Fruit fly (Drosophila melanogaster) whole organism, wandering third instar larva: ENCODE data around the gene Ir7b.
A peak's percentile ranks its signal among the peaks of the same experiment; 100 is the strongest.

Experiments
- Abd-B ChIP-seq: fragments of >200 bp; optimal IDR thresholded peaks from 2 replicates; lab custom pipeline; 2017; ENCODE audit warnings: missing biosample characterization, missing genetic modification characterization
- CG32264 ChIP-seq: fragments of 200-800 bp; sonication (Bioruptor generic); optimal IDR thresholded peaks from 2 replicates; lab custom pipeline; 2016; ENCODE audit warnings: missing biosample characterization, missing genetic modification characterization
- CG9705 ChIP-seq: fragments of 200-800 bp; sonication (Bioruptor generic); optimal IDR thresholded peaks from 2 replicates; lab custom pipeline; 2018; ENCODE audit warnings: missing biosample characterization, mild to moderate bottlenecking, missing genetic modification characterization
- Dfd ChIP-seq: fragments of >200 bp; optimal IDR thresholded peaks from 2 replicates; lab custom pipeline; 2017; ENCODE audit warnings: missing biosample characterization, missing genetic modification characterization
- Dif ChIP-seq: fragments of 200-275, 200-300 bp; sonication (Bioruptor generic); optimal IDR thresholded peaks from 2 replicates; lab custom pipeline; 2018; ENCODE audit warnings: missing biosample characterization, missing genetic modification characterization; ENCODE audit not compliant: partially characterized antibody
- GATAd ChIP-seq: sonication (Bioruptor generic); optimal IDR thresholded peaks from 2 replicates; lab custom pipeline; 2016; ENCODE audit warnings: missing biosample characterization, missing genetic modification characterization
- Hnf4 ChIP-seq: fragments of 200-800 bp; sonication (Bioruptor generic); optimal IDR thresholded peaks from 2 replicates; lab custom pipeline; 2016; ENCODE audit warnings: missing biosample characterization, mild to moderate bottlenecking, missing genetic modification characterization
- Hr78 ChIP-seq: fragments of >200 bp; optimal IDR thresholded peaks from 2 replicates; lab custom pipeline; 2017; ENCODE audit warnings: missing biosample characterization, missing genetic modification characterization
- Hr83 ChIP-seq: fragments of 200-300 bp; sonication (Bioruptor generic); optimal IDR thresholded peaks from 2 replicates; lab custom pipeline; 2016; ENCODE audit warnings: missing biosample characterization, mild to moderate bottlenecking, missing genetic modification characterization, moderate library complexity; ENCODE audit not compliant: poor library complexity, severe bottlenecking
- Jra ChIP-seq: sonication (Bioruptor generic); optimal IDR thresholded peaks from 2 replicates; lab custom pipeline; 2016; ENCODE audit warnings: missing biosample characterization, missing genetic modification characterization
- Mio ChIP-seq: sonication (Bioruptor generic); optimal IDR thresholded peaks from 2 replicates; lab custom pipeline; 2016; ENCODE audit warnings: missing biosample characterization, missing genetic modification characterization
- Myc ChIP-seq: fragments of >200 bp; optimal IDR thresholded peaks from 2 replicates; lab custom pipeline; 2017
- N ChIP-seq: fragments of >200 bp; optimal IDR thresholded peaks from 2 replicates; lab custom pipeline; 2018; ENCODE audit warnings: missing biosample characterization, missing external identifiers, missing genetic modification characterization
- OdsH ChIP-seq: fragments of 200-800 bp; sonication (Bioruptor generic); optimal IDR thresholded peaks from 2 replicates; lab custom pipeline; 2016; ENCODE audit warnings: missing biosample characterization, mild to moderate bottlenecking, missing genetic modification characterization
- Rel ChIP-seq, 2 experiments: fragments of 200-800 bp; sonication (Bioruptor generic) in 1 of 2; optimal IDR thresholded peaks; 2 replicates in 1 of 2; 3 replicates in 1 of 2; lab custom pipeline; 2016 to 2019; ENCODE audit warnings: mild to moderate bottlenecking in 2 of 2, missing biosample characterization in 2 of 2, missing genetic modification characterization in 2 of 2, moderate library complexity in 1 of 2
- Sp1 ChIP-seq: fragments of 200-800 bp; sonication (Bioruptor generic); optimal IDR thresholded peaks from 3 replicates; lab custom pipeline; 2019; ENCODE audit warnings: missing biosample characterization, mild to moderate bottlenecking, missing genetic modification characterization, moderate library complexity
- Vsx2 ChIP-seq: fragments of 200-300, 225-300 bp; sonication (Bioruptor generic); optimal IDR thresholded peaks from 2 replicates; lab custom pipeline; 2018; ENCODE audit warnings: missing biosample characterization, missing genetic modification characterization; ENCODE audit not compliant: partially characterized antibody
- br ChIP-seq: fragments of 200-800 bp; sonication (Bioruptor generic); optimal IDR thresholded peaks from 2 replicates; lab custom pipeline; 2016; ENCODE audit warnings: missing biosample characterization, missing genetic modification characterization
- brk ChIP-seq: fragments of 200-800 bp; sonication (Bioruptor generic); optimal IDR thresholded peaks from 2 replicates; lab custom pipeline; 2016; ENCODE audit warnings: missing biosample characterization, mild to moderate bottlenecking, missing genetic modification characterization
- dl ChIP-seq, 2 experiments: fragments of 175-275, 200-275 bp in 1 of 2; fragments of 200-275 bp in 1 of 2; sonication (Bioruptor generic); optimal IDR thresholded peaks; lab custom pipeline; 2018; ENCODE audit warnings: mild to moderate bottlenecking in 2 of 2, missing biosample characterization in 2 of 2, missing genetic modification characterization in 2 of 2, moderate library complexity in 2 of 2; ENCODE audit not compliant: partially characterized antibody in 2 of 2, insufficient read depth in 1 of 2
- dmrt93B ChIP-seq: fragments of 200-800 bp; sonication (Bioruptor generic); optimal IDR thresholded peaks from 2 replicates; lab custom pipeline; 2018; ENCODE audit warnings: missing biosample characterization, mild to moderate bottlenecking, missing genetic modification characterization
- dsf ChIP-seq: sonication (Bioruptor generic); optimal IDR thresholded peaks from 2 replicates; lab custom pipeline; 2016; ENCODE audit warnings: missing biosample characterization, missing genetic modification characterization, borderline replicate concordance
- ey ChIP-seq: fragments of 200-800 bp; sonication (Bioruptor generic); optimal IDR thresholded peaks from 2 replicates; lab custom pipeline; 2016; ENCODE audit warnings: missing biosample characterization, missing genetic modification characterization
- foxo ChIP-seq, 2 experiments: fragments of 200-800 bp; sonication (Bioruptor generic); optimal IDR thresholded peaks; 2 replicates in 1 of 2; 3 replicates in 1 of 2; lab custom pipeline; 2016 to 2017; ENCODE audit warnings: missing biosample characterization in 2 of 2, missing genetic modification characterization in 2 of 2
- fru ChIP-seq: fragments of 200-800 bp; sonication (Bioruptor generic); optimal IDR thresholded peaks from 3 replicates; lab custom pipeline; 2016; ENCODE audit warnings: missing biosample characterization, mild to moderate bottlenecking, missing genetic modification characterization
- h ChIP-seq: fragments of 200-800 bp; sonication (Bioruptor generic); optimal IDR thresholded peaks from 3 replicates; lab custom pipeline; 2016; ENCODE audit warnings: missing biosample characterization, mild to moderate bottlenecking, missing genetic modification characterization
- jim ChIP-seq: fragments of 175-275, 200-325 bp; sonication (Bioruptor generic); optimal IDR thresholded peaks from 2 replicates; lab custom pipeline; 2016; ENCODE audit warnings: missing biosample characterization, mild to moderate bottlenecking, missing genetic modification characterization
- lola ChIP-seq: fragments of >200 bp; optimal IDR thresholded peaks from 2 replicates; lab custom pipeline; 2017; ENCODE audit warnings: missing biosample characterization, missing genetic modification characterization
- pan ChIP-seq: fragments of >200 bp; optimal IDR thresholded peaks from 2 replicates; lab custom pipeline; 2017
- psq ChIP-seq: fragments of 200-800 bp; sonication (Bioruptor generic); optimal IDR thresholded peaks from 3 replicates; lab custom pipeline; 2017; ENCODE audit warnings: missing biosample characterization, mild to moderate bottlenecking, missing genetic modification characterization, moderate library complexity
- rgr ChIP-seq: fragments of 200-800 bp; sonication (Bioruptor generic); optimal IDR thresholded peaks from 3 replicates; lab custom pipeline; 2016; ENCODE audit warnings: missing biosample characterization, mild to moderate bottlenecking, missing genetic modification characterization
- sage ChIP-seq: fragments of 200-800 bp; sonication (Bioruptor generic); optimal IDR thresholded peaks from 2 replicates; lab custom pipeline; 2016; ENCODE audit warnings: missing biosample characterization, mild to moderate bottlenecking, missing genetic modification characterization
- sv ChIP-seq: fragments of 200-800 bp; sonication (Bioruptor generic); optimal IDR thresholded peaks from 3 replicates; lab custom pipeline; 2016; ENCODE audit warnings: missing biosample characterization, missing genetic modification characterization
- tai ChIP-seq: sonication (Bioruptor generic); optimal IDR thresholded peaks from 2 replicates; lab custom pipeline; 2016; ENCODE audit warnings: missing biosample characterization, missing genetic modification characterization
- usp ChIP-seq: fragments of >200 bp; optimal IDR thresholded peaks from 2 replicates; lab custom pipeline; 2017; ENCODE audit warnings: missing biosample characterization, missing genetic modification characterization
- woc ChIP-seq: sonication (Bioruptor generic); optimal IDR thresholded peaks from 2 replicates; lab custom pipeline; 2016; ENCODE audit warnings: missing biosample characterization, mild to moderate bottlenecking, missing genetic modification characterization

The Ir7b gene

dm6 chrX:7866868-7867267, at the start of gene Ir7b:
Ir7b (minus strand) TSS chrX:7866968.
- TF ChIP-seq Dif (GFP tag; lab: Kevin White, UChicago) (no peak), sv (GFP tag; lab: Kevin White, UChicago) (no peak), foxo (GFP tag; optimal IDR thresholded peaks at IDR 0.05; lab: Kevin White, UChicago) (no peak), tai (GFP tag; lab: Kevin White, UChicago) (no peak), dl (GFP tag; optimal IDR thresholded peaks at IDR 0.05; lab: Kevin White, UChicago; ENCODE audit: insufficient read depth in 1 of 2, partially characterized antibody in 2 of 2) (no peak)

DNA sequence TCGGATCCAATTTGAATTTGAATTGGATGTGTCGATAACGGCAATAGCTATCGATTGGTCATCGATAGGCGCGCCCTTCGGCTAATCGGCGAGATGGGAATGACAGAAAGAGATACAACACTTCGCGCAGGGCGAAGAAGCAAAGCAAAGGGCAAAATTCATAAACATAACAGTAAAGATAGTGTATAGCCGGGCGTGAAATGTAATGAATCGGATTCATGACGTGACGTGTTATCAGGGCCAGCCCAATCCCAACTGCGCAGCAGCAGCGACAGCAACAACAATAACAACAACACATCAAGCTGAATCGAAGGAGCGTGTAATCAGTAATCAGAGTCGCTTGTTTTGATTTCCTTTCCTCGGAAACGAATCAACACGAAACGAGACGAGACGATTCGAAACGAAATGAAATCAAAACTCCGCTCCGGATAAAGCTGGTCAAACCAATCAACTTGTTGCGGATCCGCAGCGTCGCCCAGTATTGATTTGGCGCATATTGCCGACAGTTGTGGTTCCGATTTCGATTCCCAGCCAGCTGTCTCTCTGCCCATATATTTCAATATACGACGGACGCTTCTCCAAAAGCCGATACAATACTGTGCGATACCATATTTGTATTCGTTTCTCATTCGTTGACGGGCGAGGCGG, 45.3 kb upstream of the Ir7b start, which contains the start of gene snz:
TSS of gene snz (plus strand) at position 107 of the 648 bp plus-strand sequence.
- TF ChIP-seq br (no peak), Vsx2 (GFP tag; lab: Kevin White, UChicago) (no peak), Rel (GFP tag; optimal IDR thresholded peaks at IDR 0.05; lab: Kevin White, UChicago) (no peak), Rel (tag; optimal IDR thresholded peaks at IDR 0.05; lab: Kevin White, UChicago) (no peak), Mio (no peak), Jra (no peak), Hr78 (GFP tag; lab: Kevin White, UChicago) (no peak), foxo (GFP tag; optimal IDR thresholded peaks at IDR 0.05; lab: Kevin White, UChicago) (no peak), GATAd (no peak), sage (GFP tag; lab: Kevin White, UChicago) (no peak), lola (GFP tag; lab: Kevin White, UChicago) (no peak), OdsH (GFP tag; lab: Kevin White, UChicago) (no peak)

DNA sequence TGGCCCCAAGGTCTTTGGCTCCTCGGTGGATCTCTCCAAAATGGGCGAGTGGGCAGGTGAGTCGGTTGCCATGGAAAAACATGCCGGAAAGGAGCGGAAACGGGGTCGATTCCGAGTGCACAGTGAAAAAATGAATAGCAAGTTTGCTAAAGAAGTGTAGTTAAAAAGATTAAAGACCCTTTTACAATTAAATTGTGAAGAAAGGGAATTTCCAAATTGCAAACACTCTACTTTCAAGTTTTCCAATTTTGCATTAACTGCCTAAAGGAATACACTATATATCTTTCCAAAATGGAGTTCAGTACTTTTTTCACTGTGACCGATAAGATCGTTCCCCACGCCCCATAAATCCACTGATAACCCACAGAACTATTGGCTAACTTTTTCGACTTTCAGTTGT, 42.7 kb upstream of the Ir7b start:
- TF ChIP-seq sage (GFP tag; lab: Kevin White, UChicago) (no peak), dsf (GFP tag; lab: Kevin White, UChicago) (no peak), Abd-B (GFP tag; lab: Kevin White, UChicago) (no peak), lola (GFP tag; lab: Kevin White, UChicago) (no peak), rgr (GFP tag; lab: Kevin White, UChicago) (no peak), usp (no peak), Jra (no peak), Hr78 (GFP tag; lab: Kevin White, UChicago) (no peak), sv (GFP tag; lab: Kevin White, UChicago) (no peak), jim (GFP tag; lab: Kevin White, UChicago) (no peak), fru (GFP tag; lab: Kevin White, UChicago) (no peak), N (GFP tag; lab: Kevin White, UChicago) (no peak), brk (GFP tag; lab: Kevin White, UChicago) (no peak), Dif (GFP tag; lab: Kevin White, UChicago) (no peak), ey (no peak)

DNA sequence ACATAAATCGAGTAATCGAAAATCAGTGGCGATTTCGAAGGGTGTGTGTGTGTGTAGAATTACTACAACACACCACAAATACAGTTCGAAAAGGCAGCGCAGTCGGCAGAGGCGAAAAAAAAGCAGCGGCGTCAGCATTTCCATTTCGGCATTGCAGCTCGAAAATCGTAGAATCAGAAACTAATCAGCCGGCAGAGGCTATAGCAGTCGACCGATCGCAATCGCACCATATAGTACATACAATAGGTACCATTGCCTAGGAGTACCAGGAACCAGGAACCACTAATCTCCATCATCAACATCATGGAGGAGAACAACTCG, 42.3 kb upstream of the Ir7b start:
- no peak for TF ChIP-seq Hnf4 (GFP tag; lab: Kevin White, UChicago)
- no peak for TF ChIP-seq ey
- no peak for TF ChIP-seq Dif (GFP tag; lab: Kevin White, UChicago)
- TF ChIP-seq pan (lab: Kevin White, UChicago) = no peak
- TF ChIP-seq Mio = no peak
- TF ChIP-seq br = no peak
- no peak for TF ChIP-seq rgr (GFP tag; lab: Kevin White, UChicago)
- no peak for TF ChIP-seq dmrt93B (GFP tag; lab: Kevin White, UChicago)
- no peak for TF ChIP-seq Hr78 (GFP tag; lab: Kevin White, UChicago)
- TF ChIP-seq Abd-B (GFP tag; lab: Kevin White, UChicago) = no peak
- no peak for TF ChIP-seq OdsH (GFP tag; lab: Kevin White, UChicago)
- no peak for TF ChIP-seq Jra
- no peak for TF ChIP-seq h

- TF ChIP-seq rgr (GFP tag; lab: Kevin White, UChicago) (peak; percentile 79), Abd-B (GFP tag; lab: Kevin White, UChicago) (no peak), CG9705 (GFP tag; lab: Kevin White, UChicago) (peak; percentile 65), sv (GFP tag; lab: Kevin White, UChicago) (peak; percentile 80), Hnf4 (GFP tag; lab: Kevin White, UChicago) (peak; percentile 70), sage (GFP tag; lab: Kevin White, UChicago) (no peak), Dfd (GFP tag; lab: Kevin White, UChicago) (no peak), Hr83 (no peak), Dif (GFP tag; lab: Kevin White, UChicago) (peak; percentile 36), CG32264 (GFP tag; lab: Kevin White, UChicago) (peak; percentile 39), jim (GFP tag; lab: Kevin White, UChicago) (no peak), usp (no peak), psq (GFP tag; lab: Kevin White, UChicago) (peak; percentile 64), lola (GFP tag; lab: Kevin White, UChicago) (no peak), woc (GFP tag; lab: Kevin White, UChicago) (peak; percentile 71), dl (GFP tag; optimal IDR thresholded peaks at IDR 0.05; lab: Kevin White, UChicago; ENCODE audit: insufficient read depth in 1 of 2, partially characterized antibody in 2 of 2) (no peak), Myc (lab: Kevin White, UChicago) (no peak), h (peak; percentile 85), Sp1 (GFP tag; lab: Kevin White, UChicago) (peak; percentile 81), N (GFP tag; lab: Kevin White, UChicago) (no peak), Mio (peak; percentile 22), ey (peak; percentile 83)
Measured at dm6 chrX:7908239-7909068, 41.7 kb upstream of the Ir7b start, which contains the start of the genes dpr14 and spidey. dpr14 (minus strand) TSS chrX:7908286. spidey (plus strand) TSS chrX:7908931.
